Worm (Caenorhabditis elegans) whole organism, L2 larva: ENCODE measurements around the gene mdt-26.

ENCODE experiments used
- C34F6.9 ChIP-seq: fragments of 150-350 bp; optimal IDR thresholded peaks from 2 replicates; lab custom pipeline; 2014; ENCODE audit warnings: missing biosample characterization, missing genetic modification characterization
- F13H6.1 ChIP-seq: sonication (generic microtip); optimal IDR thresholded peaks from 2 replicates; lab custom pipeline; 2016; ENCODE audit warnings: missing genetic modification characterization, missing compliant biosample characterization
- R02D3.7 ChIP-seq: fragments of 150-350 bp; optimal IDR thresholded peaks from 2 replicates; lab custom pipeline; 2014; ENCODE audit warnings: missing biosample characterization, missing genetic modification characterization
- aly-2 ChIP-seq: fragments of 150-350 bp; optimal IDR thresholded peaks from 2 replicates; lab custom pipeline; 2014; ENCODE audit warnings: missing biosample characterization, missing genetic modification characterization
- ama-1 ChIP-seq: fragments of 150-350 bp; optimal IDR thresholded peaks from 2 replicates; lab custom pipeline; 2018; ENCODE audit warnings: inconsistent platforms
- ceh-82 ChIP-seq: fragments of 150-350 bp; optimal IDR thresholded peaks from 2 replicates; lab custom pipeline; 2014; ENCODE audit warnings: missing biosample characterization, missing genetic modification characterization
- crh-2 ChIP-seq: sonication (generic microtip); optimal IDR thresholded peaks from 2 replicates; lab custom pipeline; 2017; ENCODE audit warnings: missing biosample characterization, missing genetic modification characterization
- dmd-4 ChIP-seq: sonication (generic microtip); optimal IDR thresholded peaks from 2 replicates; lab custom pipeline; 2017; ENCODE audit warnings: missing biosample characterization, missing genetic modification characterization
- egl-27 ChIP-seq: sonication (generic microtip); optimal IDR thresholded peaks from 3 replicates; lab custom pipeline; 2017; ENCODE audit warnings: missing biosample characterization, missing genetic modification reagents, missing genetic modification characterization
- elt-1 ChIP-seq: fragments of 150-350 bp; optimal IDR thresholded peaks from 2 replicates; lab custom pipeline; 2014; ENCODE audit warnings: missing biosample characterization, missing genetic modification characterization
- fos-1 ChIP-seq: fragments of 150-350 bp; optimal IDR thresholded peaks from 2 replicates; lab custom pipeline; 2014; ENCODE audit warnings: missing biosample characterization, missing genetic modification characterization
- lin-11 ChIP-seq: fragments of 150-350 bp; sonication (generic microtip); optimal IDR thresholded peaks from 2 replicates; lab custom pipeline; 2014; ENCODE audit warnings: missing biosample characterization, missing genetic modification characterization, inconsistent platforms, mixed read lengths
- lin-13 ChIP-seq: fragments of 150-350 bp; optimal IDR thresholded peaks from 2 replicates; lab custom pipeline; 2014; ENCODE audit warnings: missing biosample characterization, missing genetic modification reagents, missing genetic modification characterization
- lsy-2 ChIP-seq, 2 experiments: fragments of 150-350 bp in 1 of 2; sonication (generic microtip) in 1 of 2; optimal IDR thresholded peaks; 2 replicates each; lab custom pipeline; 2014 to 2017; ENCODE audit warnings: missing biosample characterization in 2 of 2, missing genetic modification characterization in 2 of 2
- mbf-1 ChIP-seq: sonication (generic microtip); optimal IDR thresholded peaks from 2 replicates; lab custom pipeline; 2017; ENCODE audit warnings: missing biosample characterization, missing genetic modification characterization
- mdl-1 ChIP-seq, 2 experiments: fragments of 150-350 bp in 1 of 2; sonication (generic microtip) in 1 of 2; optimal IDR thresholded peaks; 2 replicates each; lab custom pipeline; 2017; ENCODE audit warnings: missing biosample characterization in 2 of 2, missing genetic modification characterization in 2 of 2
- nhr-10 ChIP-seq: sonication (generic microtip); optimal IDR thresholded peaks from 2 replicates; lab custom pipeline; 2017; ENCODE audit warnings: missing biosample characterization, missing genetic modification characterization
- nhr-11 ChIP-seq: fragments of 150-350 bp; optimal IDR thresholded peaks from 2 replicates; lab custom pipeline; 2014; ENCODE audit warnings: missing biosample characterization, missing genetic modification characterization
- nhr-21 ChIP-seq: fragments of 150-350 bp; optimal IDR thresholded peaks from 2 replicates; lab custom pipeline; 2014; ENCODE audit warnings: missing biosample characterization, missing genetic modification characterization
- nhr-23 ChIP-seq: fragments of 150-350 bp; optimal IDR thresholded peaks from 2 replicates; lab custom pipeline; 2014; ENCODE audit warnings: missing biosample characterization, missing genetic modification reagents, missing genetic modification characterization
- nhr-237 ChIP-seq: fragments of 150-350 bp; optimal IDR thresholded peaks from 2 replicates; lab custom pipeline; 2014; ENCODE audit warnings: missing biosample characterization, missing genetic modification characterization
- nhr-25 ChIP-seq: fragments of 150-350 bp; sonication (generic microtip); optimal IDR thresholded peaks from 3 replicates; lab custom pipeline; 2014; ENCODE audit warnings: missing biosample characterization, missing genetic modification characterization
- nhr-6 ChIP-seq: fragments of 150-350 bp; optimal IDR thresholded peaks from 2 replicates; lab custom pipeline; 2014; ENCODE audit warnings: missing biosample characterization, missing genetic modification characterization
- peb-1 ChIP-seq: fragments of 150-350 bp; optimal IDR thresholded peaks from 2 replicates; lab custom pipeline; 2014; ENCODE audit warnings: missing biosample characterization, missing genetic modification characterization
- sem-4 ChIP-seq: fragments of 150-350 bp; optimal IDR thresholded peaks from 2 replicates; lab custom pipeline; 2014; ENCODE audit warnings: missing biosample characterization, missing genetic modification reagents, missing genetic modification characterization
- skn-1 ChIP-seq: sonication (generic microtip); optimal IDR thresholded peaks from 2 replicates; lab custom pipeline; 2017; ENCODE audit warnings: missing biosample characterization, missing genetic modification characterization
- sma-3 ChIP-seq: sonication (generic microtip); optimal IDR thresholded peaks from 2 replicates; lab custom pipeline; 2016; ENCODE audit warnings: missing genetic modification reagents, missing genetic modification characterization, missing compliant biosample characterization
- sma-9 ChIP-seq, 2 experiments: fragments of 150-350 bp in 1 of 2; sonication (generic microtip) in 1 of 2; optimal IDR thresholded peaks; 2 replicates each; lab custom pipeline; 2014 to 2016; ENCODE audit warnings: missing genetic modification characterization in 2 of 2, mild to moderate bottlenecking in 1 of 2, missing biosample characterization in 1 of 2, missing compliant biosample characterization in 1 of 2, missing genetic modification reagents in 1 of 2, moderate library complexity in 1 of 2
- unc-39 ChIP-seq: fragments of 150-350 bp; optimal IDR thresholded peaks from 2 replicates; lab custom pipeline; 2014; ENCODE audit warnings: missing biosample characterization, missing genetic modification characterization
- unc-55 ChIP-seq: fragments of 150-350 bp; sonication (generic microtip); optimal IDR thresholded peaks from 3 replicates; lab custom pipeline; 2014; ENCODE audit warnings: missing biosample characterization, missing genetic modification reagents, missing genetic modification characterization
- unc-62 ChIP-seq: fragments of 150-350 bp; optimal IDR thresholded peaks from 2 replicates; lab custom pipeline; 2014; ENCODE audit warnings: missing biosample characterization, missing genetic modification reagents, missing genetic modification characterization
- ztf-1 ChIP-seq: fragments of 200-800 bp; sonication (Bioruptor generic); conservative IDR thresholded peaks from 2 replicates; pipeline ENCODE4 v1.3.6; 2022; ENCODE audit warnings: missing genetic modification characterization, missing compliant biosample characterization
- ztf-11 ChIP-seq: sonication (generic microtip); optimal IDR thresholded peaks from 2 replicates; lab custom pipeline; 2017; ENCODE audit warnings: missing biosample characterization, missing genetic modification characterization
- ztf-4 ChIP-seq: fragments of 150-350 bp; optimal IDR thresholded peaks from 2 replicates; lab custom pipeline; 2014; ENCODE audit warnings: missing biosample characterization, missing genetic modification characterization

Gene mdt-26

DNA sequence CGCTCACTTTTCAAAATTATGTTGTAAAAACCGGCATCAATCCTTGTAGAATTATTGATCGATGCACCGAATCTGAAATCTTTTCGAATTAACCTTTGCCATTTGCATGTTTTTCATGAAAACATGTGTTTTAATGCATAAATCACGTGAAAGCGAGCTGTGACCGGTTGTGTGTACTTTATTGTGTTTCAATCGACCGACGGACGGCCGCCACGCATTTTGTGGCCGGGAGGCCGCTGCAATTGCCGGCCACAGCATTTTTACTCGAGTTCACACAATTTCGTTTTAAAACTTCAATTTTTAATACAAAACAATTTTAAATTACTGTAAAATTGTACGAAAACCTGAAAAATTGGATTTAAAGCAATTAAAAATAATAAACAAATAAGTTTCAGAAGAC is 28.0 kb downstream of the mdt-26 start, which contains the start of gene C25H3.11:
Gene C25H3.11 (minus strand): TSS at position 82 of the 400 bp plus-strand sequence.
- no peak for TF ChIP-seq ztf-4 (tag; lab: Kevin White, UChicago)
- peak; percentile 41 for TF ChIP-seq nhr-25 (tag; lab: Kevin White, UChicago)
- peak; percentile 13 for TF ChIP-seq F13H6.1 (tag; lab: Kevin White, UChicago)
- no peak for TF ChIP-seq unc-39 (tag; lab: Kevin White, UChicago)
- no peak for TF ChIP-seq unc-62 (GFP tag; lab: Kevin White, UChicago)
- peak; percentile 16 for TF ChIP-seq unc-55 (GFP tag; lab: Kevin White, UChicago)
- peak; percentile 47 for TF ChIP-seq C34F6.9
- peak; percentile 33 for TF ChIP-seq fos-1 (tag; lab: Kevin White, UChicago)
- no peak for TF ChIP-seq ceh-82 (tag; lab: Kevin White, UChicago)
- peak; percentile 59 for TF ChIP-seq crh-2 (tag; lab: Kevin White, UChicago)
- no peak for TF ChIP-seq nhr-11
- TF ChIP-seq lsy-2 (tag; optimal IDR thresholded peaks at IDR 0.05; lab: Kevin White, UChicago): peak in 1 of 2 experiments; percentile 43
- TF ChIP-seq skn-1 (tag; lab: Kevin White, UChicago): no peak
- peak; percentile 21 for TF ChIP-seq nhr-21
- peak; percentile 10 for TF ChIP-seq sma-3 (GFP tag; lab: Kevin White, UChicago)

DNA sequence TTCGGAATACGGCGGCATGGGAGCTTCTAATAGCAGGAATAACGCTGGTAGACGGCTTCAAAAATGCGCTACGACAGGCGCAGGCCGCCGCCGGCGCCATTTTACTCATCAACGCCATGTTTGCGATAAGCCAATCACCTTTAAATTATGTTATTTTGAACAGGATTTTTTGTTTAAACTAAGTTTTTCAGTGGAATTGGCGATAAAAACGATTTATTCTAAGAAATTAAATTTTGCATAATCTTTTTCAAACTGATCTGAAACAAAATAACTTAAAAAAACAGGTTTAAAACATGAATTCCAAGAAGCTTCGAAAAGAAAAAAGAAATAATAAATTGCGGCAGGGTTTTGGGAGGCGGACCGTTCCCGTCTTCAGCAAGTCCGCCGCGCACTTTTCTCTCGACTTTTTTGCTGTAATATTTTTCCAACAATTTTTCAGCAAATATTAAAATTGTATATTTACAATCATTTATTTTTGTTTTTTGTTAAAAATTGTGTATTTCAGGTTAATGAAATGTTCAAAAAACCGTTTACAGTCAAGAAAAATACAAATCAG is 30.3 kb downstream of the mdt-26 start, which contains the start of the genes ndub-5 and eif-2D:
Gene ndub-5 (minus strand): TSS at position 138 of the 556 bp plus-strand sequence.
Gene eif-2D (plus strand): TSS at position 506 of the 556 bp plus-strand sequence.
- TF ChIP-seq dmd-4 (tag; lab: Kevin White, UChicago): no peak
- peak in 1 of 2 experiments; percentile 39 for TF ChIP-seq lsy-2 (tag; optimal IDR thresholded peaks at IDR 0.05; lab: Kevin White, UChicago)
- peak; percentile 11 for TF ChIP-seq C34F6.9
- TF ChIP-seq, all 48 proteins: peak for 2

DNA sequence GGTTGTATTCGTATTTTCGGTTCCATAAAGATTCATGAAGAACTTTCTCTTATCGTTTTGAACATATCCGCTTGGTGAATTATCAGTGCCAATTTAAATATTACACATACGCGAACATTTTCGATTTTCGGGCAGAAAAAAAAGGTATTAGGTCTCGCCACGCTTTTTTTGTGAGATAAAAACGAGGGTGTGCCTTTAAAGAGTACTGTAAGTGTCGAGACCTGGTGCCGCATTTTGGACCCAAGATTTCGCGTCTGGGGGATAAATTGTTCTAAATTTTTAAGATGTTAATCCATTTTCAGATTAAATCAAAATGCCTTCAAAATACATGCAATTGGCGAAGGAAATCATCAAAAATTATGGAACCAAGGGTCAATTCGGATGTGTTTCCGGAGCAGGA is 32.9 kb downstream of the mdt-26 start, which contains the start of gene C25H3.3:
Gene C25H3.3 (plus strand): TSS at position 301 of the 400 bp plus-strand sequence.
- TF ChIP-seq ztf-4 (tag; lab: Kevin White, UChicago): no peak
- no peak for TF ChIP-seq R02D3.7 (tag; lab: Kevin White, UChicago)
- no peak for TF ChIP-seq fos-1 (tag; lab: Kevin White, UChicago)
- no peak for TF ChIP-seq crh-2 (tag; lab: Kevin White, UChicago)
- TF ChIP-seq nhr-6 (tag; lab: Kevin White, UChicago): no peak
- no peak for TF ChIP-seq sma-9 (GFP tag; optimal IDR thresholded peaks at IDR 0.05; lab: Kevin White, UChicago)
- TF ChIP-seq sma-9 (tag; optimal IDR thresholded peaks at IDR 0.05; lab: Kevin White, UChicago): no peak
- TF ChIP-seq nhr-23 (tag; lab: Kevin White, UChicago): no peak
- no peak for TF ChIP-seq egl-27 (tag; lab: Kevin White, UChicago)
- no peak for TF ChIP-seq nhr-11
- TF ChIP-seq nhr-237 (tag; lab: Kevin White, UChicago): no peak
- no peak for TF ChIP-seq F13H6.1 (tag; lab: Kevin White, UChicago)
- no peak for TF ChIP-seq peb-1 (tag; lab: Kevin White, UChicago)
- TF ChIP-seq, all 48 proteins: peak for 0

DNA sequence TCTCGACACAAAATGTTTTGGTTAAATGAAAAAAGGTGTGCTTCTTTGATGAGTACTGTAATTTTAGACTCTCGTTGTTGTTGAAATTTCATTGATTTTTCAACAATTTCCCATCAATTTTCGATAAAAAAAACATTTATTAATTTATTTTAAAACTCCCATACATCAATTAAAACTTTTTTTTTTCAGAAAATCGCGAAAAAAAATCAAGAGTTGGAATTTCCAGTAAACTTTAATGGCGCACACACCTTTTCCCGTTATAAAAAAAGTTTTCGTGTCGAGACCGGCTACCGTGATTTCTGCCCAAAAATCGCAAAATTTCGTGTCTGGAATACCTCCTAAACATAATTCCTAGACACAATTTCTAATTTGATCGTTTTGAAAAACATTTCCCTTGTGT is 33.8 kb downstream of the mdt-26 start, which contains the start of gene C25H3.14:
Gene C25H3.14 (plus strand): TSS at position 301 of the 400 bp plus-strand sequence.
- TF ChIP-seq aly-2 (tag; lab: Kevin White, UChicago) (no peak), peb-1 (tag; lab: Kevin White, UChicago) (no peak), nhr-21 (no peak), lin-11 (tag; lab: Kevin White, UChicago) (no peak), nhr-11 (no peak), nhr-10 (tag; lab: Kevin White, UChicago) (no peak), ama-1 (lab: Kevin White, UChicago) (no peak), nhr-25 (tag; lab: Kevin White, UChicago) (no peak)
- TF ChIP-seq, all 48 proteins: peak for 0

DNA sequence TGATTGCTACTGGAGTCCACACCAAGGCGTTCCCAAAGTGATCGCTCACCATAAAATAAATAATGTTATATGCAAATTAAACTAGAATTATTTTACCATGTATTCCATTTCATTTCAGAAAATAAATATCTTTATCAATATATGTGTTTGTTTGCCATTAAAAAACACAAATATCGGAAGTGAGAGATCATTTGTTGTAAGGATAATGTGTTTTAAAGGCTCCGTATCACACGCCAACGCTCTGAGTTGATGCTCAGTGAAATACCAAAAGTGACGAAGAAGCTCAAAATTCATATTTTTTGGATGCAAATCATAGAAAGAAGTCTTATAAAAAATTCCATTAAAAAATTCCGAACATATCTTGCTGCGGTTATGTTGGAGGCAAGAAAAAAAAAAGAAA is 35.2 kb downstream of the mdt-26 start:
- TF ChIP-seq unc-62 (GFP tag; lab: Kevin White, UChicago) (no peak), ztf-1 (GFP tag; lab: Robert Waterston, UW) (no peak), ceh-82 (tag; lab: Kevin White, UChicago) (no peak), mbf-1 (tag; lab: Kevin White, UChicago) (no peak), ztf-4 (tag; lab: Kevin White, UChicago) (no peak), ztf-11 (tag; lab: Kevin White, UChicago) (no peak), sma-9 (GFP tag; optimal IDR thresholded peaks at IDR 0.05; lab: Kevin White, UChicago) (no peak), sma-9 (tag; optimal IDR thresholded peaks at IDR 0.05; lab: Kevin White, UChicago) (no peak), sem-4 (no peak), lin-13 (GFP tag; lab: Kevin White, UChicago) (no peak), unc-55 (GFP tag; lab: Kevin White, UChicago) (no peak), peb-1 (tag; lab: Kevin White, UChicago) (no peak), elt-1 (tag; lab: Kevin White, UChicago) (no peak), mdl-1 (tag; optimal IDR thresholded peaks at IDR 0.05; lab: Kevin White, UChicago) (no peak), nhr-21 (no peak), lin-11 (tag; lab: Kevin White, UChicago) (no peak)
